Fruit fly (Drosophila melanogaster) whole organism: ENCODE measurements around the gene HP1b.

Experiments
- CG8478 ChIP-seq: fragments of >200 bp; optimal IDR thresholded peaks from 2 replicates; lab custom pipeline; 2018; ENCODE audit warnings: inconsistent platforms
- Dll ChIP-seq: fragments of >200 bp; optimal IDR thresholded peaks from 2 replicates; lab custom pipeline; 2017
- pan ChIP-seq: fragments of >200 bp; optimal IDR thresholded peaks from 2 replicates; lab custom pipeline; 2017
- psq ChIP-seq: fragments of >200 bp; optimal IDR thresholded peaks from 2 replicates; lab custom pipeline; 2017
- usp ChIP-seq: fragments of >200 bp; optimal IDR thresholded peaks from 2 replicates; lab custom pipeline; 2017; ENCODE audit warnings: missing biosample characterization, missing genetic modification characterization, mixed read lengths

DNA sequence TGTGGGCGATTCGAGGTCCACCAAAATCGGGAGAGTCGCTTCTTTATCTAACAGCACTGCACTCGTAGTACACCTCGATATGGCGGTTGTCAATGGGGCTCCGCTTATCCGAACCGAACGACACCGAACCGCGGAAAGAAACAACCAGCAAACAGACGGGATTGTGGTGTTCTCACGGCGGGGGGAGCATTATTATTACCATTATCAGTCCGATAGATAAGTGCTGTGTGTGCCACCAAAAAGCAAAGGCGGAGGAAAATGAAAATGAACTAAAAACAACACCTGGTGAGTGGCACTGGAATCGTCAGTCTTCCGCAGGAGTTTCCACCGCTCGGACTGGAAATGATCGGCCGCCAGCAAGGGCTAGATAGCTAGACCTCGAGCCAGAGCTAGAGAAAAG is 27.5 kb downstream of the HP1b start, which contains the start of gene AP-1gamma:
- TF ChIP-seq pan (lab: Kevin White, UChicago): no peak
- no peak for TF ChIP-seq CG8478 (lab: Kevin White, UChicago)
- TF ChIP-seq psq: no peak
- TF ChIP-seq Dll: no peak
- no peak for TF ChIP-seq usp (GFP tag; lab: Kevin White, UChicago)
